Fruit fly (Drosophila melanogaster): ENCODE results near the gene Acsf3.

DNA sequence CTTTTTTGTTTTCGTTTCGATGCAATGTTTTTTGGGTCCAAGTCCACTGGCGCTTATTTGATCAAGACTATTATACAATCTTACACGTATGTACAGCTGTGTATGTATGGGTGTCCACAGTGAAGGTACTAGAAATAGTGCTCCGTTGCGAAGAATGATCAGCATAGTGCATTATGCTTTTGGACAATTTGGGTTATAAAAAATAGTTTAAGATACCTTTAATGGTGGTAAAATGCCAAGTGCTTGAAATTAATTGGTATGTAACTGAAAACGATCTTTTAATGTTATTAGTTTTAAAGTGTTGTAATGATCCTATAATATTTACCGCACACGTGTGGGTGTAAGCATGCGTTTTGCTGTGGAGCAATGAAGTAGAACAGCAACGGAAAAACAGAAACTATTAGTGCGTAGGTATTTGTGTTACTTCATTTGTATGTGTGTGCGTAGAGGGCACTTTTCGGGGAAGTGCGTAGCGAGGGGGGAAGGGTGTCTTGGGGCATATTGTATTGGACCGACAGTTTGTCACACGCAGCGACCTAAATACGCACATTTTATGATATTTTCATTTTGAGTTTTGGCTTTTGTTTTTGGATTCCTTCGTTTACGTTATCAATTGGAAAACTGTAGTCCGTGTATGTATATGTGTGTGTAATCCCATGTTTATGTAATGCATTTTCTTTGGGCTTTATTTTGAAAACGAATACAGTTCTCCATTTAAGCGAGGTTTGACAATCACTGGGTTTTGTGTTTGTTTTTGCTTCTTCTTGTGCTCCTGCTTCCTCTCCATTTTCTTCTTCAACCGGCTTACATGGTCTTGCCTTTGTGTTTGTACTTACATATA lies 7.5 kb downstream of the Acsf3 start:
- no peak for TF ChIP-seq CG5204 (GFP tag; optimal IDR thresholded peaks at IDR 0.05)
- TF ChIP-seq cnc (optimal IDR thresholded peaks at IDR 0.05) = no peak
- TF ChIP-seq ovo (GFP tag; optimal IDR thresholded peaks at IDR 0.05) = no peak
- TF ChIP-seq kay (GFP tag; ENCODE audit: borderline replicate concordance) = no peak
- TF ChIP-seq Crg-1 (GFP tag; optimal IDR thresholded peaks at IDR 0.05) = no peak
- peak; percentile 61 for TF ChIP-seq bab1 (GFP tag; optimal IDR thresholded peaks at IDR 0.05)
- no peak for TF ChIP-seq cic (GFP tag; optimal IDR thresholded peaks at IDR 0.05)
- no peak for TF ChIP-seq CG33017 (tag; optimal IDR thresholded peaks at IDR 0.05)
- TF ChIP-seq tj (GFP tag; optimal IDR thresholded peaks at IDR 0.05) = no peak
- peak; percentile 9 for TF ChIP-seq CG14711 (tag; optimal IDR thresholded peaks at IDR 0.05)
- no peak for TF ChIP-seq pad (GFP tag; optimal IDR thresholded peaks at IDR 0.05)
- no peak for TF ChIP-seq Clk (GFP tag; optimal IDR thresholded peaks at IDR 0.05)
- TF ChIP-seq Hr96 (GFP tag; optimal IDR thresholded peaks at IDR 0.05) = no peak

All from whole organism, adult.